Worm (Caenorhabditis elegans): ENCODE measurements around the gene mans-3.
A peak's percentile ranks its signal among the peaks of the same experiment; 100 is the strongest.

mans-3 gene

DNA sequence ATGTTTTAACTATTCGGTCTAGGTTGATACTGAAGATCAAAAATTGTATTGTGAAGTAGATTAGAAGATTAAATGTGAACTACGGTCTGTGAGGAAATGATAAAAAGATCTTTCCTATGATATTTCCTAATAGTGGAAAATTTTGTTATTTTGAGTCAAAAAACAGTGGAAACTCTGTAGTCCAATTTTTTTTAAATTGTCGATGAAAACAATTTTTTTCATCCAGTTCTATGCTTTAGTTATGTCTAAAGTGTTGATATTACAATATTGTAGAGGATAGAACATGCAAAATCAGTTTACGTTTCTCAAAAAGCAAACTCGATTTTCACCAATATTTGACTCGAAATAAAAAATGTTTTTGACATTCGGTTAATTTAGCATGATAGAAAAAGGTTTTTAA lies 45.5 kb upstream of the mans-3 start:
- no peak for TF ChIP-seq B0261.1 (tag; optimal IDR thresholded peaks at IDR 0.05)
- TF ChIP-seq let-526 (GFP tag; IDR thresholded peaks at IDR 0.05), result no peak
- TF ChIP-seq hlh-12 (tag; optimal IDR thresholded peaks at IDR 0.05), result no peak
- no peak for TF ChIP-seq snpc-1.1 (tag; optimal IDR thresholded peaks at IDR 0.05; ENCODE audit: insufficient read depth)
- TF ChIP-seq lag-1 (GFP tag; IDR thresholded peaks at IDR 0.05), result no peak
- no peak for TF ChIP-seq hlh-26 (GFP tag; conservative IDR thresholded peaks at IDR 0.05)
- no peak for TF ChIP-seq atf-7 (tag; optimal IDR thresholded peaks at IDR 0.05)
- TF ChIP-seq unc-62 (GFP tag; optimal IDR thresholded peaks at IDR 0.05), result no peak
- no peak for TF ChIP-seq cebp-1 (GFP tag; IDR thresholded peaks at IDR 0.05)
- TF ChIP-seq cebp-1 (tag; optimal IDR thresholded peaks at IDR 0.05), result no peak
- TF ChIP-seq ztf-26 (tag; optimal IDR thresholded peaks at IDR 0.05), result no peak
- TF ChIP-seq F33H1.4 (GFP tag; IDR thresholded peaks at IDR 0.05), result no peak
- TF ChIP-seq snpc-1.3 (tag; optimal IDR thresholded peaks at IDR 0.05; ENCODE audit: insufficient read depth), result no peak
- no peak for TF ChIP-seq ztf-6 (GFP tag; IDR thresholded peaks at IDR 0.05)
- TF ChIP-seq F57A8.1 (GFP tag; optimal IDR thresholded peaks at IDR 0.05), result no peak
- TF ChIP-seq ceh-27 (GFP tag; optimal IDR thresholded peaks at IDR 0.05), result no peak

DNA sequence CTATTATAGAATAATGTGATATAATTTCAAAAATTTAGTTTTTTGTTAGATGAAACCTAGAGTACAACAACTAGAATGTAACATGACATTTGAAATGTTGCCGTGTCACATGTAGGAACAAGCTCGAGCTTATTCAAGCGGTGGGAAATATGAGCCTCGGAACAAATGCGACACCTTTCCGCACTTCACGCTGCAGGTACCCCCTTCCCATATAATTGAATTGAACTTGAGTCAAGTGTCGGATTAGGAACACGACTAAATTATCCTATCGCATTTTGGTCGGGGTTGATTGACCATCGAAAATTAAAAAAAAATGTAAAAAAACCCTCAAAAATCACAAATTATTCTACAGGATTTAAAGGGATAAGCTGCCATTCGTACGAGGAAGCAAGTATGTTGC lies 45.0 kb upstream of the mans-3 start:
- TF ChIP-seq nfya-1 (tag; optimal IDR thresholded peaks at IDR 0.05; ENCODE audit: borderline replicate concordance, insufficient read depth), result no peak
- peak; percentile 33 for TF ChIP-seq ama-1 (optimal IDR thresholded peaks at IDR 0.05)
- no peak for TF ChIP-seq ama-1 (GFP tag; optimal IDR thresholded peaks at IDR 0.05)

DNA sequence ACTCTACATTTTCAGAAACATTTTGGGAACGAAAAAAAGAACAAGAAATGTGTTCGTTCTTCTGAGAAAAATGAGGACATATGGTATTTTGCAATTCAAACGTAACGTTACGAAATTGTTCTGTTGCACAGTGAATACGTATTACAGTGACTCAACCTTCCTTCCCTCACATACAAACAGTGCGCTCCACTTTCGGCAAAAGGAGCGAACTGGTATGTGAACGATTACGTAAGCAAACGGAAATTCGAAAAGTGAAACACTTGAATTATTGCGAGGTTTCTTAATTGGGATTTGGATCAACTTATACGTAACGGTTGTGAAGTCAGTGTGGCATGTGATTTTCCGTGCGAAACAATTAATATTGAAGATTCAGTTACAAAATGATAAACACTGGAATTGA lies 44.4 kb upstream of the mans-3 start:
- TF ChIP-seq cebp-1 (GFP tag; IDR thresholded peaks at IDR 0.05), result no peak
- peak; percentile 52 for TF ChIP-seq cebp-1 (tag; optimal IDR thresholded peaks at IDR 0.05)
- TF ChIP-seq pbrm-1 (GFP tag; IDR thresholded peaks at IDR 0.05), result no peak

DNA sequence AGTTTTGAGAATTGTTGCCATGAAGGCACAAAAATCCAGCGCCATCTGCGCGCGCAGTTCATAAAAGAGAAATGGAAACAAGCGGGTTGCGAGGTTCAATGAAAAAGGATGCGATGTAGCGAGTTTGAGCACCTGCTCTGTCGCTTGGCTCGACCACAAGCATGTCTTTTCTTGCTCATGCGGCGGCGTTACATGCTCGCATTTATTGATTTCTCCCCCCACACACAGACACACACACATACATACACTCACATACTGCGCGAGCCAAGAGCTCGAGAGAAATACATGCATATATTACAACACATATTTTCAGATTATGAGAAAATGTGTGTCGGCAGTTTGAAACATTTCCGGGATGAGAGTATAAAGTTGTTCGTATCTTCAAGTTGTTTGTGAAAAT lies 43.4 kb upstream of the mans-3 start:
- TF ChIP-seq hmg-1.2 (GFP tag; IDR thresholded peaks at IDR 0.05) (0 out of 2 replicates have a peak, but pooled peaks have one; percentile 3), snpc-3.4 (tag; optimal IDR thresholded peaks at IDR 0.05) (no peak), B0261.1 (tag; optimal IDR thresholded peaks at IDR 0.05) (no peak), mel-28 (tag; optimal IDR thresholded peaks at IDR 0.05; ENCODE audit: borderline replicate concordance) (no peak), cebp-1 (GFP tag; IDR thresholded peaks at IDR 0.05) (no peak), cebp-1 (tag; optimal IDR thresholded peaks at IDR 0.05) (peak; percentile 6), repo-1 (tag; optimal IDR thresholded peaks at IDR 0.05) (no peak), nhr-27 (tag; optimal IDR thresholded peaks at IDR 0.05) (no peak), sdz-38 (tag; optimal IDR thresholded peaks at IDR 0.05) (no peak)

DNA sequence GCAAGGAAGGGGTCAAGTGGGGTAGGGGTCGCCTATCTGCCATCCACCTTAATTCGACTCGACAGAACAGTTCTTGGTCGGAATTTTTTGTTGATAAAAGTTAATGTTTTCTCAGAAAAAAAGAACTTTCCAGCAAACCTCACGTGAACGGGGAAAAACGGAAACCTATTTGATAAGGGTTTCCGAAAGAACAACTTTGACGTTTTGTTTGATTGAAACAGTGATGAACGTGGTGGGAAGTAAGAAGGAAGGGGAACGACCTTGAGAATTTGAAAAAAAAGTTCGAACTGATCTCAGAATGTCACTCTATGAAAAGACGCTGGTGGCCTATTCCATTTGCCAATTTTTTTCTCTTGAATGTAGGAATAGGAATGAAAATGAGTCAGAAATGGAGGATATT lies 42.8 kb upstream of the mans-3 start:
- TF ChIP-seq dpl-1 (GFP tag; optimal IDR thresholded peaks at IDR 0.05), result no peak
- TF ChIP-seq F33H1.4 (GFP tag; IDR thresholded peaks at IDR 0.05), result no peak
- TF ChIP-seq snpc-3.4 (tag; optimal IDR thresholded peaks at IDR 0.05), result no peak
- TF ChIP-seq sptf-2 (GFP tag; optimal IDR thresholded peaks at IDR 0.05), result no peak
- no peak for TF ChIP-seq snpc-1.1 (tag; optimal IDR thresholded peaks at IDR 0.05; ENCODE audit: insufficient read depth)
- TF ChIP-seq ceh-58 (GFP tag; IDR thresholded peaks at IDR 0.05), result no peak
- TF ChIP-seq Y95B8A.8 (GFP tag; IDR thresholded peaks at IDR 0.05), result no peak
- peak; percentile 83 for TF ChIP-seq nhr-80 (tag; optimal IDR thresholded peaks at IDR 0.05)
- no peak for TF ChIP-seq Y53G8AR.9 (GFP tag; conservative IDR thresholded peaks at IDR 0.05)
- TF ChIP-seq attf-6 (GFP tag; IDR thresholded peaks at IDR 0.05), result no peak
- TF ChIP-seq tbp1 (GFP tag; optimal IDR thresholded peaks at IDR 0.05), result peak; percentile 17
- TF ChIP-seq ztf-26 (tag; optimal IDR thresholded peaks at IDR 0.05), result peak; percentile 52
- no peak for TF ChIP-seq ceh-27 (GFP tag; optimal IDR thresholded peaks at IDR 0.05)
- peak; percentile 43 for TF ChIP-seq lin-40 (tag; optimal IDR thresholded peaks at IDR 0.05)
- TF ChIP-seq ceh-100 (GFP tag; IDR thresholded peaks at IDR 0.05), result no peak
- peak; percentile 29; the same call in 1 of the 2 replicates for TF ChIP-seq dox-1 (GFP tag; IDR thresholded peaks at IDR 0.05)
- no peak for TF ChIP-seq atf-7 (tag; optimal IDR thresholded peaks at IDR 0.05)
- TF ChIP-seq ceh-91 (GFP tag; IDR thresholded peaks at IDR 0.05), result no peak
